Worm (Caenorhabditis elegans): Measurements from ENCODE around the gene F59H6.15.

Gene F59H6.15

ce11 chrII:2058985-2059384, 46.2 kb downstream of the F59H6.15 start, which contains the start of gene F07E5.5 (continued):
- TF ChIP-seq mef-2 (tag; optimal IDR thresholded peaks at IDR 0.05) = no peak
- TF ChIP-seq tlp-1 (tag; optimal IDR thresholded peaks at IDR 0.05) = no peak
- TF ChIP-seq egl-13 (tag; optimal IDR thresholded peaks at IDR 0.05) = no peak
- no peak for TF ChIP-seq sup-37 (GFP tag; optimal IDR thresholded peaks at IDR 0.05)
- TF ChIP-seq sptf-1 (tag; optimal IDR thresholded peaks at IDR 0.05) = no peak
- no peak for TF ChIP-seq nhr-28 (tag; optimal IDR thresholded peaks at IDR 0.05)
- TF ChIP-seq lsy-2 (tag; optimal IDR thresholded peaks at IDR 0.05) = peak; percentile 96 to 98
- peak; percentile 28 for TF ChIP-seq elt-2 (tag; optimal IDR thresholded peaks at IDR 0.05)
- no peak for TF ChIP-seq ztf-11 (tag; optimal IDR thresholded peaks at IDR 0.05)
- no peak for TF ChIP-seq mab-9 (GFP tag; IDR thresholded peaks at IDR 0.05)
- no peak for TF ChIP-seq Y116A8C.19 (tag; optimal IDR thresholded peaks at IDR 0.05; ENCODE audit: borderline replicate concordance)
- no peak for TF ChIP-seq sox-4 (tag; optimal IDR thresholded peaks at IDR 0.05)
- TF ChIP-seq alr-1 (tag; optimal IDR thresholded peaks at IDR 0.05; ENCODE audit: borderline replicate concordance) = no peak
- no peak for TF ChIP-seq hlh-17 (GFP tag; optimal IDR thresholded peaks at IDR 0.05; ENCODE audit: borderline replicate concordance)
- TF ChIP-seq nhr-90 (tag; optimal IDR thresholded peaks at IDR 0.05; ENCODE audit: poor library complexity) = no peak
- TF ChIP-seq jun-1 (tag; optimal IDR thresholded peaks at IDR 0.05) = no peak
- no peak for TF ChIP-seq fkh-4 (tag; optimal IDR thresholded peaks at IDR 0.05; ENCODE audit: borderline replicate concordance)
- no peak for TF ChIP-seq irx-1 (tag; optimal IDR thresholded peaks at IDR 0.05)
- TF ChIP-seq efl-1 (optimal IDR thresholded peaks at IDR 0.05) = peak; percentile 75 to 78
- TF ChIP-seq efl-1 (GFP tag; optimal IDR thresholded peaks at IDR 0.05 in 1 of 2) = peak; percentile 75 to 97
- TF ChIP-seq C16A3.4 (tag; optimal IDR thresholded peaks at IDR 0.05) = peak; percentile 46
- TF ChIP-seq tbx-2 (tag; optimal IDR thresholded peaks at IDR 0.05) = no peak
- no peak for TF ChIP-seq nhr-237 (tag; optimal IDR thresholded peaks at IDR 0.05)
- TF ChIP-seq F16B12.6 (tag; optimal IDR thresholded peaks at IDR 0.05) = peak; percentile 91
- TF ChIP-seq nhr-71 (tag; optimal IDR thresholded peaks at IDR 0.05) = no peak
- TF ChIP-seq unc-86 (tag; optimal IDR thresholded peaks at IDR 0.05) = peak; percentile 10
- no peak for TF ChIP-seq ceh-63 (GFP tag; optimal IDR thresholded peaks at IDR 0.05)
- no peak for TF ChIP-seq ceh-8 (GFP tag; optimal IDR thresholded peaks at IDR 0.05)
- no peak for TF ChIP-seq unc-30 (tag; optimal IDR thresholded peaks at IDR 0.05)
- no peak for TF ChIP-seq lir-3 (tag; optimal IDR thresholded peaks at IDR 0.05; ENCODE audit: poor library complexity)
- TF ChIP-seq fkh-10 (GFP tag; optimal IDR thresholded peaks at IDR 0.05) = no peak
- peak in 1 of 2 experiments; percentile 14 for TF ChIP-seq mdl-1 (tag; optimal IDR thresholded peaks at IDR 0.05)
- TF ChIP-seq skn-1 (tag; optimal IDR thresholded peaks at IDR 0.05) = peak; percentile 55
- TF ChIP-seq egl-27 (tag; optimal IDR thresholded peaks at IDR 0.05) = no peak
- peak; percentile 4 for TF ChIP-seq lin-13 (GFP tag; optimal IDR thresholded peaks at IDR 0.05)
- no peak for TF ChIP-seq aly-2 (tag; optimal IDR thresholded peaks at IDR 0.05)
- TF ChIP-seq nhr-19 (GFP tag; conservative IDR thresholded peaks at IDR 0.05) = peak; percentile 49
- peak; percentile 23 for TF ChIP-seq snpc-4 (tag; optimal IDR thresholded peaks at IDR 0.05)
- no peak for TF ChIP-seq ztf-4 (tag; optimal IDR thresholded peaks at IDR 0.05)
